Fruit fly (Drosophila melanogaster): ENCODE data around the gene Whamy.
A peak's percentile ranks its signal among the peaks of the same experiment; 100 is the strongest.

The Whamy gene

DNA sequence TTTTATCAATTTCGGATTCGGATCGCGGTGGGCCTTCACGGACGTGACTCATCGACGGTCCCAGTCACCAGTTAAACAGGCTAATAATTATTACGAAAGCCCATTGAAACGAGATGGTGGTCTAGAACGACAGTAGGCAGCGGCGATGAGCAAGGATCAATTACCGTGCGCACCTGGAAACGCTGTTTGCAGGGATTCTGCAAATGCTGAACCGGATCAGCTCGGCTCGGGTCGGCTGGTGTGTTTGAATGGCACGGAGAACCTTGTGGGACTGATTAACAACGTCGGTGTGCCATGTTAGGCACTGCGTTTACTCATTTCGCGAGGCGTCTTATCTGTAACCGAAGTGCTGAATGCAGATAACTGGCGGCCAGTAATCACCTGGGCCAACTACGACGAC is at the start of gene Whamy:
Gene Whamy, minus strand, starts transcription at position 273 of the 400 bp plus-strand sequence.
- no peak for TF ChIP-seq usp (GFP tag; optimal IDR thresholded peaks at IDR 0.05)
- TF ChIP-seq EcR (GFP tag; optimal IDR thresholded peaks at IDR 0.05), result no peak
- TF ChIP-seq psq (optimal IDR thresholded peaks at IDR 0.05), result no peak
- no peak for TF ChIP-seq CG8478 (optimal IDR thresholded peaks at IDR 0.05)
- TF ChIP-seq pan (optimal IDR thresholded peaks at IDR 0.05), result no peak
- no peak for TF ChIP-seq Dll (optimal IDR thresholded peaks at IDR 0.05)

DNA sequence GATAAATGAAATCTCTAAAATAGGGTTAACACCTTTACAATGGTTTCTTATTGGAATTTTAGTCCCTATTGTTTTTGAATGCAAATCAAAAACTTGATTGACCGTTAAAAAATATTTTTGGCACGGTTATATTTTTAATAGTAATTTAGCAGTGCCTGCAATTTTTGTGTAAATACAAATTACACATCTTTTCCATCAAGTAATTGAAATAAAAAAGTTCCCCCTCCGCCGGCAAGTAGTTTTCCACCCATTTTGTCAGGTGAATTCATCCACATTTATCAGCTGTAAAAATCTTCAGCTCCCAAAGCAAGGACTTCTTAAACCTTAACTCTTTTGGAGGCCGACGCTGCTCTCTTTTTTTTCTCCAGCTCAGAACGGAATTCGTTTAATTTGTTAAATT is 49.5 kb upstream of the Whamy start, which contains the start of gene CG34302:
Gene CG34302, minus strand, starts transcription at position 101 of the 400 bp plus-strand sequence.
- TF ChIP-seq CG8478 (optimal IDR thresholded peaks at IDR 0.05) (no peak), psq (optimal IDR thresholded peaks at IDR 0.05) (no peak), pan (optimal IDR thresholded peaks at IDR 0.05) (no peak), EcR (GFP tag; optimal IDR thresholded peaks at IDR 0.05) (no peak), usp (GFP tag; optimal IDR thresholded peaks at IDR 0.05) (no peak), Dll (optimal IDR thresholded peaks at IDR 0.05) (no peak)

DNA sequence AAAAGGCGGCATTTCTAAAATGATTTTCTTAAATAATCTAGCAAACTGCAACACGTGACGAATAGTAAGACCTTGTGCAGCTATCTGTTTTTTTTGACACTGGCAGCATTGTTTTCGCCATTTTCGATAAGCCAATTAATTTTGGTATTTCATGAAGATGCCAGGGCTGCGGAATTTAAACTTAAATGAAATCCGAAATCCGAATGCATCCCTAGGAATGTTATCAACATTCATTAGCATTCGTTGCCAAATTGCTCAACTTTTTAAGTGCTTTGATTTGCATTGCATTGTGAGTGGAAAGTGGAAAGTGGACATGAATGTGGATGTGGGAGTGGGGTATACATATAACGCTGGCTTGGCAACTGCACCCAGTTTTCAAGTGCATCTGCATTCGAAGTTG is 46.9 kb upstream of the Whamy start, which contains the start of gene CG42857:
Gene CG42857, minus strand, starts transcription at position 101 of the 400 bp plus-strand sequence.
- TF ChIP-seq pan (optimal IDR thresholded peaks at IDR 0.05) (no peak), usp (GFP tag; optimal IDR thresholded peaks at IDR 0.05) (no peak), CG8478 (optimal IDR thresholded peaks at IDR 0.05) (no peak), psq (optimal IDR thresholded peaks at IDR 0.05) (no peak), Dll (optimal IDR thresholded peaks at IDR 0.05) (no peak), EcR (GFP tag; optimal IDR thresholded peaks at IDR 0.05) (no peak)

DNA sequence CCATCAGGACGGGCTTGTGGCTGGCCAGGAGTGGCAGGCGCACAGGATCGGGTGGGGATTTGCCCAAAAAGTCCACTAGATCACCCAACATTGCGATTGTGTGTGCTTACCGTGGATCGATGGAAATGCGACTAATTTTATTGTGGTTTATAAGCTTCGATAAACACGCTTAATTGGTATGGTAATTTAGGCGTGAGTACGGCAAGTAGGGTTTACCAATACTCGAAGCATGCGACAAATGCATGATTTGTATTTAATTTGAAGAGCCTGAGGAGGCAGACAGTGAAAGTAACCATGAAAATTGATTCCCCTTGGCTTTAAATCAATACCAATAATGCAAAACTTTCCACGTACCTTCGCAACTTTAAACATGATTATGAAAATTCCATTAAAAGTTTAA is 45.6 kb upstream of the Whamy start, which contains the start of gene CG9458:
Gene CG9458, minus strand, starts transcription at position 101 of the 400 bp plus-strand sequence.
- TF ChIP-seq psq (optimal IDR thresholded peaks at IDR 0.05), result no peak
- TF ChIP-seq pan (optimal IDR thresholded peaks at IDR 0.05), result no peak
- TF ChIP-seq usp (GFP tag; optimal IDR thresholded peaks at IDR 0.05), result no peak
- no peak for TF ChIP-seq EcR (GFP tag; optimal IDR thresholded peaks at IDR 0.05)
- no peak for TF ChIP-seq CG8478 (optimal IDR thresholded peaks at IDR 0.05)
- no peak for TF ChIP-seq Dll (optimal IDR thresholded peaks at IDR 0.05)

DNA sequence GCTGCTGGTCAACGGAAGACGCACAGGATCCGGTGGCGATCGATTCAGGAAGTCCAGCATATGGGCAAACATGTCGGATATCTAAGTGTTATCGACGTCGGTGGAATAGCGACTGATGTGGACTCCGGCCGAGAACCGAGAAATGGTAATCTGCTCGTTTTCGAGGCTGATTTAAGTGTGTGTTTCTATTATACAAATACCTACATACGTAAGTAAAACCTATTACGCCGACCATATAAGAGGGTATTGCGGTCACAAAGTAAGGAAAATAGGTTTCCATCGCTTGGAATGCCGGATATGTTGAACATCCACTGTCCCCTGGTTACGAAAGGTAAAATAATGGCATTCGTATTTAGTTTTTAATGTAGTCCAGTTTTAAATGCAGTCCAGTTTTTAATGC is 44.1 kb upstream of the Whamy start, which contains the start of gene CG9459:
Gene CG9459, minus strand, starts transcription at position 101 of the 400 bp plus-strand sequence.
- no peak for TF ChIP-seq Dll (optimal IDR thresholded peaks at IDR 0.05)

DNA sequence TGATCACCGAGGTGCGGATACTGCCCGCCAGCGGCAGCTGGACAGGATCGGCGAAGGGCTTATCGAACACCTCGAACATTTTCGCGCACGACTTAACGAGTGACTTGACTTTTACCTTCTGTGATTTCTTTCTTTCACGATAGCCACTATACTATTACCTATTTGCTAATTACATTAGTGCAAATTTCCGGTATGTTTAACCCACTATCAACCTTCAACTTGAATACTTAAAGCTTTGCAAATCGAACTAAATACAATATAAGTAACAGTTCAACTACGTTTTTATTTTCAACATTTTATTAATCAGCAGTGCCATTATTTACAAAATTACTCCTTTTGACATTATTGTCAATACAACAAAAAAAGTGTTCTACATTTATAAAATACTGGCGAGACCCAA is 42.7 kb upstream of the Whamy start, which contains the start of gene CG16904:
Gene CG16904, minus strand, starts transcription at position 101 of the 400 bp plus-strand sequence.
- TF ChIP-seq psq (optimal IDR thresholded peaks at IDR 0.05), result no peak
- no peak for TF ChIP-seq CG8478 (optimal IDR thresholded peaks at IDR 0.05)
- TF ChIP-seq pan (optimal IDR thresholded peaks at IDR 0.05), result no peak
- TF ChIP-seq usp (GFP tag; optimal IDR thresholded peaks at IDR 0.05), result no peak
- TF ChIP-seq EcR (GFP tag; optimal IDR thresholded peaks at IDR 0.05), result no peak
- no peak for TF ChIP-seq Dll (optimal IDR thresholded peaks at IDR 0.05)

DNA sequence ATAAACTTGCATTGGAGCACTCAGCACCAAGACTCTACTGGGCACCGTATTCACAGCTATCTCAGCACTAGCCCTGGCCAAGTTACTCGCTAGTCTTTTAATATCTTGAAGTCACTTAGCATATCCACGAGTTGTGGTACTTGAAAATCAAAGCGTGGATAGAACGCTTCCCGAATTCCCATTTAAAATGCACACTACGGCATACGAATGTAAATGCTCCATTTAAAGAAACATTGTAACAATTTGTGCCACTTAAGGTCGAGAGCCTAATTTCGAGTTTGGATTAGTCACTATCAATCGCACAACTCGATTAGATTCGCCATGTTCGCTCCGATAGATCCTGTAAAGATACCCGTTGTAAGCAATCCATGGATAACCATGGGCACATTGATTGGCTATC is 39.6 kb upstream of the Whamy start, which contains the start of gene eloF:
Gene eloF, plus strand, starts transcription at position 301 of the 400 bp plus-strand sequence.
- TF ChIP-seq CG8478 (optimal IDR thresholded peaks at IDR 0.05), result no peak
- no peak for TF ChIP-seq pan (optimal IDR thresholded peaks at IDR 0.05)
- TF ChIP-seq Dll (optimal IDR thresholded peaks at IDR 0.05), result no peak
- no peak for TF ChIP-seq usp (GFP tag; optimal IDR thresholded peaks at IDR 0.05)
- no peak for TF ChIP-seq psq (optimal IDR thresholded peaks at IDR 0.05)

DNA sequence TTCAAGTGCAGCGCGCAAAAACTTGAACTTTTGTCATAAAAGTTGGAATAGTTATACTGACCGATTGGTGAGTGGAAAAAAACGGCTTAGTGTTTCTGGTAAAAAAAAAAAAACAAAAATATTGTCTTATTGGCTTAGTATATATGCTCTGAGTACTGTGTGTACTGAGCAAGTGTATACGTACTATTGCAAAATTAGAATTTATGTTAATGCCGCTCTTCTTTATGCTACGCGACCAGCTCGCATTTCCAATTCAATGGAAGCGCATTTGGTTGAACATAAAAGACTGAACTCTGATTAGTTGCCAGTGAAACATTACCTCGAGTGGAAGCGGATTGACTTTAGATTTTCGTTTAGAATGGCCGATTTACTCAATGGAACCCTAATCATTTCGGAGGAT is 38.2 kb upstream of the Whamy start, which contains the start of gene CG8534:
Gene CG8534, plus strand, starts transcription at position 301 of the 400 bp plus-strand sequence.
- TF ChIP-seq psq (optimal IDR thresholded peaks at IDR 0.05) (no peak), CG8478 (optimal IDR thresholded peaks at IDR 0.05) (no peak), Dll (optimal IDR thresholded peaks at IDR 0.05) (no peak), EcR (GFP tag; optimal IDR thresholded peaks at IDR 0.05) (no peak), usp (GFP tag; optimal IDR thresholded peaks at IDR 0.05) (no peak), pan (optimal IDR thresholded peaks at IDR 0.05) (no peak)

DNA sequence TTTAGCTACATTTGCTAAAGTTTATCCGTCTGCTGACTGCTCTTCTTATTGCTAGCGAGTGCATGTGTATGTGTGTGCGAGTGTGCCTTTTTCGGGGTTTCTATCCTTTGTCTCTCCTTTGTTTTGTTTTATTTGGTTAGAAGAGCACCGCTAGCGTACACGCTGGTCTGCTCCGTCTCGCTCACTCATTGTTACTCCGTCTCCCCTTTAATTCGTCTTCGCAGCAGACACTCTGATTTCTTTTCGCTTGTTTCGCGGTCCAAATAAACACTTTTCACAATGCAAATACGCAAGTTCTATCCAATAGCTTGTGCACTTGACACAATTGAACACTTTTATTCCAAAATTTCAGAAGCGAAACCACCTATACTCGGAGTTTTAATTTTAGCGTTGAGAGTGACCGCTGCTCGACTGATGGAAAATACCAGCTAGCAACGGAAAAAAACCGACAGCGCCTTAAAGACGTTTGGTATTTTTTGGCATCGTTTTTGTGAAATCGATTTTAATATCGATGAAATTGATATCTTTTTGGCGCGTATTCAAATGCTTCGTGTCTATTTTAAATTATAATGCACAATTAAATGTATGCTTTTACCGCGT is 34.8 kb upstream of the Whamy start, which contains the start of gene FBXO11:
Gene FBXO11, minus strand, starts transcription at position 423 of the 600 bp plus-strand sequence.
- TF ChIP-seq psq (optimal IDR thresholded peaks at IDR 0.05) (peak; percentile 65), pan (optimal IDR thresholded peaks at IDR 0.05) (no peak), CG8478 (optimal IDR thresholded peaks at IDR 0.05) (peak; percentile 85)

DNA sequence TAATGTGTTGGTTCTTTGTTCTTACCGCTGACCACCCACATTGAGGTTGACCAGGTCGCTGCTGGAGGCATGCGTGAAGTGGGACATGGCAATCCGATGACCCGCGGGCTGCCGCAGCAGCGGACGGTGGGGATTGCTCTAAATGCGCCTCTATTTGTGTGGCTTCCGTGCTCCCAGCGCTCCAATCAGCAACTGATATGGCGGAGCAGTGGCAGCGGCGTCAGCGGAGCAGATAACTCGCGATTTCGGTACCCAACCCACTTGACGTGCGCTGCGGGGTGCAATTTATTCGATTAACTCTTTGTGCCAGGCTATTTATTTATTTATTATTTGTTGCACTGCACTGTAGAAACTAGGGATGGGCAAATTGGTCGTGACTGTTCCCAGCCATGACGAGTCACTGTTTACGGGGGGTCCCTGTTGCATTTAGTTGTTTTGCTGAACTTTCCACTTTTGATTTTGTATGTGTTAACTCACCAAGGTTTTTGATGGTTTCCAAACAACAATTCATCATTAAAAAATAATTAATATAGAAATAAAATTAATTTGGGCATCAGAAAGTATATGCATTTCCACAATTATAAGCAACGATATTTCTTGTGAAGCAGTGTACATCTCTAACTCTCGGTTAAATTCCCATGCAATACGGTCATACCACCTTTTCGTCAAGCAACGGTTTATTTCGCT is 26.6 kb upstream of the Whamy start, which contains the start of the genes CG9467 and CG8526:
Gene CG9467, minus strand, starts transcription at position 383 of the 687 bp plus-strand sequence.
Gene CG8526, plus strand, starts transcription at position 637 of the 687 bp plus-strand sequence.
- TF ChIP-seq usp (GFP tag; optimal IDR thresholded peaks at IDR 0.05) (no peak), CG8478 (optimal IDR thresholded peaks at IDR 0.05) (no peak)

DNA sequence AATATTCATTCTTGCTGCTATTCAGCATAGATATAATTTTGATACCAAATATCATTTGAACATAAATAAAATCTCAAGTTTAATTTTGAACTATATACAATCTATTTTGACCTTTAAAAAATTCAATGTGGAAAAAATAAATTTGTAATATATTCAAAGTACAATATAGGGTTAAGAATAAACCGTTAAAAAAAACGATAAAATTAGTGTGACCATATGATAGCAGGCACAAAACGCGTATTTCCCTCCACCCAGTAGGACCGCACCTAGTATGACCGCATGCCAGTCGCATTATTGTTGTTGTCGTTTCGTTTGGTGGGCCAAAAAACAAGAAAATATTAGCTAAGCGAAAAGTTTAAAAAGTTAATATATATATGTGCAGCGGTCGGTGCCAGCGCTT is 18.8 kb upstream of the Whamy start, which contains the start of gene CG8516:
Gene CG8516, plus strand, starts transcription at position 278 of the 400 bp plus-strand sequence.
- TF ChIP-seq CG8478 (optimal IDR thresholded peaks at IDR 0.05), result no peak
- no peak for TF ChIP-seq pan (optimal IDR thresholded peaks at IDR 0.05)
- no peak for TF ChIP-seq Dll (optimal IDR thresholded peaks at IDR 0.05)
- no peak for TF ChIP-seq EcR (GFP tag; optimal IDR thresholded peaks at IDR 0.05)
- no peak for TF ChIP-seq psq (optimal IDR thresholded peaks at IDR 0.05)
- TF ChIP-seq usp (GFP tag; optimal IDR thresholded peaks at IDR 0.05), result no peak

DNA sequence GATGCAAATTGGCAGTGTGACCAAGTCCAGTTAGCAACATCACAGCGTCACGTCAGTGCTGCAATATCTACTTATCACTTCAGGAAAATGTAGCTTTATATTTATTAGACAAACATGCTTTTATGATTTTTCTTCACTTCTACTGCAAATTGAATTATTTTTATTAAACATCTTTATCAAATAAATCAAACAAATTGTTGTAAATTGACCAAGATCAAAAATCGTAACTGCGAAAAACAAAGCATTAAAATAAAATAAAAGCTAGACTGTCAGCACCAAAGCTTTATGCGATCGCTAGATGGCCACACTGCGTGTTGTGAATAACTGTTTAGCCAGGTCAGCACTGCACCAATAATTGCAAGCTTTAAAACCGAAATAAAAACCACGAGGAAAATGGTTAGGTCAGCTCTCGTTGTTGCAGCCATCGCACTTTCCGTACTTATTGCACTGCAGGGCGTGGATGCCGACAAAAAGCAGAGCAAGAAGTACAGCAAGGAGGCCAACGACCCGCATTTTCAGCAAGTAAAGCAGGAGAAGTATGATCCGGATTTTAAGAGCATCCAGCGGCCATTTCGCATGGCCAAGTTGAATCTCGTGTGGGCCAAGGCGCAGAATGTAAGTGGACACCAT is 17.1 kb upstream of the Whamy start, which contains the start of the genes CG12945 and CG8507:
Gene CG12945, minus strand, starts transcription at position 45 of the 630 bp plus-strand sequence.
Gene CG8507, plus strand, starts transcription at position 307 of the 630 bp plus-strand sequence.
- no peak for TF ChIP-seq pan (optimal IDR thresholded peaks at IDR 0.05)
- no peak for TF ChIP-seq Dll (optimal IDR thresholded peaks at IDR 0.05)
- TF ChIP-seq EcR (GFP tag; optimal IDR thresholded peaks at IDR 0.05), result no peak
- no peak for TF ChIP-seq usp (GFP tag; optimal IDR thresholded peaks at IDR 0.05)
- no peak for TF ChIP-seq CG8478 (optimal IDR thresholded peaks at IDR 0.05)
- TF ChIP-seq psq (optimal IDR thresholded peaks at IDR 0.05), result no peak
